Fruit fly (Drosophila melanogaster) whole organism, embryonic: ENCODE data around the gene Nin.

Experiments
- Bgb ChIP-seq: fragments of 200-800 bp; sonication (Bioruptor generic); IDR thresholded peaks from 2 replicates; pipeline ENCODE4 v1.3.6; 2022; ENCODE audit warnings: missing biosample characterization, missing genetic modification characterization; ENCODE audit not compliant: partially characterized antibody
- CG10209 ChIP-seq: fragments of 200-800 bp; sonication (Bioruptor generic); optimal IDR thresholded peaks from 3 replicates; lab custom pipeline; 2017; ENCODE audit warnings: missing biosample characterization, mild to moderate bottlenecking, missing genetic modification characterization, missing genetic modification reagents
- CG11456 ChIP-seq: fragments of 200-800 bp; sonication (Bioruptor generic); IDR thresholded peaks from 3 replicates; pipeline ENCODE4 v1.3.6; 2022; ENCODE audit warnings: missing biosample characterization, missing genetic modification characterization
- CG1233 ChIP-seq: fragments of 200-800 bp; sonication (Bioruptor generic); optimal IDR thresholded peaks from 4 replicates; lab custom pipeline; 2018; ENCODE audit warnings: missing biosample characterization, mild to moderate bottlenecking, missing genetic modification characterization
- CG15514 ChIP-seq: fragments of 200-800 bp; sonication (Bioruptor generic); optimal IDR thresholded peaks from 3 replicates; lab custom pipeline; 2017; ENCODE audit warnings: missing biosample characterization, missing genetic modification characterization, mild to moderate bottlenecking, moderate library complexity, missing genetic modification reagents
- CG1603 ChIP-seq: fragments of 200-800 bp; sonication (Bioruptor generic); optimal IDR thresholded peaks from 2 replicates; lab custom pipeline; 2019; ENCODE audit warnings: missing biosample characterization, mild to moderate bottlenecking, missing genetic modification characterization, moderate library complexity
- CG18262 ChIP-seq: fragments of 200-800 bp; optimal IDR thresholded peaks from 3 replicates; lab custom pipeline; 2019; ENCODE audit warnings: missing biosample characterization, mild to moderate bottlenecking, missing genetic modification characterization, moderate library complexity
- CG2116 ChIP-seq: fragments of 200-800 bp; sonication (Bioruptor generic); optimal IDR thresholded peaks from 3 replicates; lab custom pipeline; 2018; ENCODE audit warnings: missing biosample characterization, mild to moderate bottlenecking, missing genetic modification characterization
- CG2199 ChIP-seq: fragments of 200-800 bp; sonication (Bioruptor generic); IDR thresholded peaks from 3 replicates; pipeline ENCODE4 v1.3.6; 2022; ENCODE audit warnings: missing biosample characterization, missing genetic modification characterization
- CG30020 ChIP-seq: fragments of 200-800 bp; optimal IDR thresholded peaks from 2 replicates; lab custom pipeline; 2019; ENCODE audit warnings: missing biosample characterization, mild to moderate bottlenecking, missing genetic modification characterization, moderate library complexity
- CG3163 ChIP-seq: fragments of 200-800 bp; sonication (Bioruptor generic); optimal IDR thresholded peaks from 3 replicates; lab custom pipeline; 2016; ENCODE audit warnings: missing biosample characterization, missing genetic modification characterization
- CG4282 ChIP-seq: fragments of 200-800 bp; sonication (Bioruptor generic); optimal IDR thresholded peaks from 2 replicates; lab custom pipeline; 2016; ENCODE audit warnings: missing biosample characterization, missing genetic modification characterization
- CG4707 ChIP-seq: fragments of 200-800 bp; sonication (Bioruptor generic); optimal IDR thresholded peaks from 2 replicates; lab custom pipeline; 2018; ENCODE audit warnings: missing biosample characterization, mild to moderate bottlenecking, missing genetic modification characterization, moderate library complexity
- CG6683 ChIP-seq: fragments of 200-800 bp; sonication (Bioruptor generic); optimal IDR thresholded peaks from 2 replicates; lab custom pipeline; 2017; ENCODE audit warnings: missing biosample characterization, mild to moderate bottlenecking, missing genetic modification characterization, missing genetic modification reagents
- CG7271 ChIP-seq: fragments of 200-800 bp; sonication (Bioruptor generic); optimal IDR thresholded peaks from 2 replicates; lab custom pipeline; 2018; ENCODE audit warnings: missing biosample characterization, mild to moderate bottlenecking, missing genetic modification characterization, moderate library complexity
- CG7928 ChIP-seq: fragments of 200-800 bp; sonication (Bioruptor generic); optimal IDR thresholded peaks from 2 replicates; lab custom pipeline; 2017; ENCODE audit warnings: missing biosample characterization, mild to moderate bottlenecking, missing genetic modification characterization
- CG8089 ChIP-seq: fragments of 200-800 bp; sonication (Bioruptor generic); optimal IDR thresholded peaks from 3 replicates; lab custom pipeline; 2016; ENCODE audit warnings: missing biosample characterization, missing genetic modification characterization
- CG8944 ChIP-seq: fragments of 200-800 bp; sonication (Bioruptor generic); optimal IDR thresholded peaks from 3 replicates; lab custom pipeline; 2016; ENCODE audit warnings: missing biosample characterization, missing genetic modification characterization
- Camta ChIP-seq: fragments of 200-800 bp; sonication (Bioruptor generic); optimal IDR thresholded peaks from 2 replicates; lab custom pipeline; 2016; ENCODE audit warnings: missing biosample characterization, missing genetic modification characterization
- CoRest ChIP-seq: fragments of 200-800 bp; sonication (Bioruptor generic); optimal IDR thresholded peaks from 3 replicates; lab custom pipeline; 2018; ENCODE audit warnings: missing biosample characterization, mild to moderate bottlenecking, missing genetic modification characterization, moderate library complexity
- CrebB ChIP-seq: fragments of 200-800 bp; sonication (Bioruptor generic); optimal IDR thresholded peaks from 3 replicates; lab custom pipeline; 2018; ENCODE audit warnings: missing biosample characterization, mild to moderate bottlenecking, missing genetic modification characterization
- D19A ChIP-seq: fragments of 200-800 bp; optimal IDR thresholded peaks from 3 replicates; lab custom pipeline; 2019; ENCODE audit warnings: missing biosample characterization, mild to moderate bottlenecking, missing genetic modification characterization, moderate library complexity
- Doc3 ChIP-seq: fragments of 200-800 bp; sonication (Bioruptor generic); IDR thresholded peaks from 3 replicates; pipeline ENCODE4 v1.3.6; 2022; ENCODE audit warnings: missing biosample characterization, missing genetic modification characterization; ENCODE audit not compliant: partially characterized antibody
- Drgx ChIP-seq: fragments of 200-800 bp; sonication (Bioruptor generic); IDR thresholded peaks from 2 replicates; pipeline ENCODE4 v1.3.6; 2022; ENCODE audit warnings: missing biosample characterization, missing genetic modification characterization
- Fer2 ChIP-seq: fragments of 200-800 bp; sonication (Bioruptor generic); optimal IDR thresholded peaks from 2 replicates; lab custom pipeline; 2018; ENCODE audit warnings: missing biosample characterization, mild to moderate bottlenecking, missing genetic modification characterization, moderate library complexity
- Hr78 ChIP-seq, 2 experiments: fragments of 200-800 bp in 1 of 2; fragments of >200 bp in 1 of 2; sonication (Bioruptor generic) in 1 of 2; optimal IDR thresholded peaks; 2 replicates each; lab custom pipeline; 2017 to 2019; ENCODE audit warnings: missing biosample characterization in 2 of 2, missing genetic modification characterization in 2 of 2, mild to moderate bottlenecking in 1 of 2, moderate library complexity in 1 of 2
- Kr ChIP-seq: fragments of 200-800 bp; sonication (Bioruptor generic); optimal IDR thresholded peaks from 2 replicates; lab custom pipeline; 2017; ENCODE audit warnings: missing biosample characterization, mild to moderate bottlenecking, missing genetic modification characterization
- Lpt ChIP-seq: fragments of >200 bp; optimal IDR thresholded peaks from 2 replicates; lab custom pipeline; 2018; ENCODE audit warnings: missing biosample characterization, missing genetic modification characterization
- Xbp1 ChIP-seq: fragments of 200-800 bp; sonication (Bioruptor generic); optimal IDR thresholded peaks from 3 replicates; lab custom pipeline; 2016; ENCODE audit warnings: missing biosample characterization, mild to moderate bottlenecking, missing genetic modification characterization
- YL-1 ChIP-seq: fragments of 200-800 bp; sonication (Bioruptor generic); optimal IDR thresholded peaks from 3 replicates; lab custom pipeline; 2017; ENCODE audit warnings: missing biosample characterization, mild to moderate bottlenecking, missing genetic modification characterization
- cato ChIP-seq: fragments of 200-800 bp; sonication (Bioruptor generic); optimal IDR thresholded peaks from 2 replicates; lab custom pipeline; 2016; ENCODE audit warnings: missing biosample characterization, missing genetic modification characterization, borderline replicate concordance
- chif ChIP-seq, 2 experiments: fragments of 200-800 bp; sonication (Bioruptor generic); optimal IDR thresholded peaks; 3 replicates each; lab custom pipeline; 2016; ENCODE audit warnings: missing biosample characterization in 2 of 2, missing genetic modification characterization in 2 of 2
- croc ChIP-seq: fragments of 200-800 bp; sonication (Bioruptor generic); conservative IDR thresholded peaks from 3 replicates; pipeline ENCODE4 v1.3.6; 2022; ENCODE audit warnings: missing biosample characterization, missing genetic modification characterization
- da ChIP-seq: fragments of 200-800 bp; sonication (Bioruptor generic); optimal IDR thresholded peaks from 2 replicates; lab custom pipeline; 2016; ENCODE audit warnings: missing biosample characterization, missing genetic modification characterization
- esg ChIP-seq: fragments of 200-800 bp; sonication (Bioruptor generic); conservative IDR thresholded peaks from 2 replicates; pipeline ENCODE4 v1.3.6; 2022; ENCODE audit warnings: missing biosample characterization, missing genetic modification characterization
- exex ChIP-seq: fragments of 200-800 bp; sonication (Bioruptor generic); optimal IDR thresholded peaks from 4 replicates; lab custom pipeline; 2018; ENCODE audit warnings: missing biosample characterization, mild to moderate bottlenecking, missing genetic modification characterization, moderate library complexity
- fd64A ChIP-seq: fragments of 200-800 bp; sonication (Bioruptor generic); optimal IDR thresholded peaks from 3 replicates; lab custom pipeline; 2018; ENCODE audit warnings: missing biosample characterization, mild to moderate bottlenecking, missing genetic modification characterization
- gro ChIP-seq: fragments of 200-800 bp; sonication (Bioruptor generic); optimal IDR thresholded peaks from 2 replicates; lab custom pipeline; 2016; ENCODE audit warnings: missing biosample characterization, missing genetic modification characterization
- gsb-n ChIP-seq: fragments of 200-800 bp; sonication (Bioruptor generic); optimal IDR thresholded peaks from 3 replicates; lab custom pipeline; 2018; ENCODE audit warnings: missing biosample characterization, mild to moderate bottlenecking, missing genetic modification characterization
- h ChIP-seq: fragments of >200 bp; optimal IDR thresholded peaks from 2 replicates; lab custom pipeline; 2017
- insv ChIP-seq, 2 experiments: fragments of 200-800 bp; sonication (Bioruptor generic); optimal IDR thresholded peaks; 3 replicates each; lab custom pipeline; 2016 to 2018; ENCODE audit warnings: missing biosample characterization in 2 of 2, missing genetic modification characterization in 2 of 2
- lmd ChIP-seq: fragments of 200-800 bp; sonication (Bioruptor generic); IDR thresholded peaks from 2 replicates; pipeline ENCODE4 v1.3.6; 2022; ENCODE audit warnings: missing biosample characterization, missing genetic modification characterization
- nerfin-2 ChIP-seq: fragments of 200-800 bp; sonication (Bioruptor generic); IDR thresholded peaks from 2 replicates; pipeline ENCODE4 v1.3.6; 2022; ENCODE audit warnings: missing biosample characterization, missing genetic modification characterization; ENCODE audit not compliant: partially characterized antibody
- nmo ChIP-seq: fragments of 200-800 bp; sonication (Bioruptor generic); optimal IDR thresholded peaks from 2 replicates; lab custom pipeline; 2018; ENCODE audit warnings: missing biosample characterization, mild to moderate bottlenecking, missing genetic modification characterization, moderate library complexity
- org-1 ChIP-seq: fragments of 200-800 bp; sonication (Bioruptor generic); optimal IDR thresholded peaks from 2 replicates; lab custom pipeline; 2017; ENCODE audit warnings: missing biosample characterization, missing genetic modification characterization
- pho ChIP-seq: fragments of 200-800 bp; sonication (Bioruptor generic); optimal IDR thresholded peaks from 2 replicates; lab custom pipeline; 2016; ENCODE audit warnings: missing biosample characterization, missing genetic modification characterization
- row ChIP-seq: fragments of 200-800 bp; sonication (Bioruptor generic); IDR thresholded peaks from 3 replicates; pipeline ENCODE4 v1.3.6; 2022; ENCODE audit warnings: missing biosample characterization, missing genetic modification characterization
- sisA ChIP-seq: fragments of 200-800 bp; sonication (Bioruptor generic); IDR thresholded peaks from 2 replicates; pipeline ENCODE4 v1.3.6; 2022; ENCODE audit warnings: missing biosample characterization, missing genetic modification characterization
- trem ChIP-seq: fragments of 200-800 bp; optimal IDR thresholded peaks from 3 replicates; lab custom pipeline; 2019; ENCODE audit warnings: missing biosample characterization, mild to moderate bottlenecking, missing genetic modification characterization, moderate library complexity
- tx ChIP-seq: fragments of 200-800 bp; sonication (Bioruptor generic); optimal IDR thresholded peaks from 2 replicates; lab custom pipeline; 2016; ENCODE audit warnings: missing biosample characterization, missing genetic modification characterization
- wdn ChIP-seq: fragments of 200-800 bp; sonication (Bioruptor generic); IDR thresholded peaks from 2 replicates; pipeline ENCODE4 v1.3.6; 2022; ENCODE audit warnings: missing biosample characterization, missing genetic modification characterization

Nin gene

DNA sequence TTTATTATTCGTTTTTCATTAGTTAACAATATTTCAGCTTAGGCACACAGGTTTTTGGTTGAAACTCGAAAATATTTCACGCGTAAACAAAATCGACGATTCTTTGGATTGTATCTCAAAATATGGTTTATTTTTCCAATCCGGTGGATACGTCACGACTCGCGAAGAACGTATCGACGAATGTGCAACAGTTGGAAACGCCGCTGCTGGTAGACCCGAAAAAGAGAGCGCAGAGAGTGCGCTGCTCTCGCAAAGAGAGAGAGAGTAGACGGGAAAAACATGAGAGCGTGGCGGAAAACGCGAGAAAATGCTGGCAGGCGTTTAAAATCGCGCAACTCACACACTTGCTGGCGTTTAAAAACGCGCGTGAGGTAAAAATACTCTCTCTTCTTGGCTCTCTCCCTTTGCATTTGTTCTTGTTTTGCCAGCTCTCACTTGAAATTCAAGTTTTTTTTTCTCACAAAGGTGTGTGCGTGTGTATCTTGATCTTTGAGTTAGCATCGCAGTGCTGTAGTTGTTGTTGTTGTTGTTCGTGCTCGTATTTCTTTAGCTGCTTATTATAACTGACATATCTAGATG is 41.1 kb downstream of the Nin start (continued):
- no peak for TF ChIP-seq exex (tag; lab: Kevin White, UChicago)
- TF ChIP-seq Fer2, result no peak
- TF ChIP-seq CG8944 (GFP tag; lab: Kevin White, UChicago), result no peak
- peak; percentile 25 for TF ChIP-seq CG4707 (GFP tag; lab: Kevin White, UChicago)
- TF ChIP-seq CG3163 (GFP tag; lab: Kevin White, UChicago), result peak; percentile 66
- no peak; the same call in 2 of the 3 replicates for TF ChIP-seq row (GFP tag; lab: Robert Waterston, UW)
- TF ChIP-seq nmo (GFP tag; lab: Kevin White, UChicago), result no peak
- no peak for TF ChIP-seq wdn (GFP tag; lab: Robert Waterston, UW)
- no peak for TF ChIP-seq Lpt (GFP tag; lab: Kevin White, UChicago)
- no peak for TF ChIP-seq CG4282
- no peak for TF ChIP-seq pho
- no peak for TF ChIP-seq CrebB
- TF ChIP-seq Camta (GFP tag; lab: Kevin White, UChicago), result no peak
- no peak for TF ChIP-seq CG6683 (GFP tag; lab: Kevin White, UChicago)
- TF ChIP-seq CG8089 (GFP tag; lab: Kevin White, UChicago), result no peak
- TF ChIP-seq CG2199 (GFP tag; lab: Robert Waterston, UW), result peak; percentile 87
- TF ChIP-seq Doc3 (GFP tag; lab: Robert Waterston, UW), result 0 out of 3 replicates have a peak, but pooled peaks have one; percentile 57
- TF ChIP-seq CG7928 (GFP tag; lab: Kevin White, UChicago), result no peak
- TF ChIP-seq CG15514 (GFP tag; lab: Kevin White, UChicago), result peak; percentile 16
- TF ChIP-seq CG2116 (GFP tag; lab: Kevin White, UChicago), result no peak
- no peak for TF ChIP-seq insv (GFP tag; optimal IDR thresholded peaks at IDR 0.05; lab: Kevin White, UChicago)
- TF ChIP-seq esg, result no peak
- TF ChIP-seq Hr78 (GFP tag; optimal IDR thresholded peaks at IDR 0.05; lab: Kevin White, UChicago), result no peak
- TF ChIP-seq Bgb (GFP tag; lab: Robert Waterston, UW), result peak; percentile 43; the same call in 1 of the 2 replicates
- no peak for TF ChIP-seq CG30020 (tag; lab: Kevin White, UChicago)
- no peak for TF ChIP-seq org-1 (GFP tag; lab: Kevin White, UChicago)
- TF ChIP-seq D19A (tag; lab: Kevin White, UChicago), result no peak
- TF ChIP-seq Kr (GFP tag; lab: Kevin White, UChicago), result no peak
- TF ChIP-seq gro, result peak; percentile 25
- TF ChIP-seq trem (tag; lab: Kevin White, UChicago), result peak; percentile 4
- TF ChIP-seq gsb-n (tag; lab: Kevin White, UChicago), result peak; percentile 23
- TF ChIP-seq tx, result no peak
- TF ChIP-seq YL-1, result no peak
- TF ChIP-seq Drgx, result no peak
- TF ChIP-seq CG1603 (tag; lab: Kevin White, UChicago), result no peak
- no peak for TF ChIP-seq CG1233 (GFP tag; lab: Kevin White, UChicago)
- no peak for TF ChIP-seq croc
- no peak for TF ChIP-seq CG11456
- TF ChIP-seq CG18262 (tag; lab: Kevin White, UChicago), result no peak
- TF ChIP-seq fd64A, result no peak
- no peak for TF ChIP-seq Xbp1 (GFP tag; lab: Kevin White, UChicago)
- no peak for TF ChIP-seq CG10209 (GFP tag; lab: Kevin White, UChicago)
- TF ChIP-seq chif (GFP tag; optimal IDR thresholded peaks at IDR 0.05; lab: Kevin White, UChicago), result no peak
- TF ChIP-seq cato, result no peak
- TF ChIP-seq sisA (GFP tag; lab: Robert Waterston, UW), result no peak
- no peak for TF ChIP-seq CoRest (tag; lab: Kevin White, UChicago)
- TF ChIP-seq h (lab: Kevin White, UChicago), result no peak
- no peak for TF ChIP-seq da (GFP tag; lab: Kevin White, UChicago)
- no peak for TF ChIP-seq nerfin-2 (GFP tag; lab: Robert Waterston, UW)
- TF ChIP-seq CG7271 (tag; lab: Kevin White, UChicago), result no peak
- no peak for TF ChIP-seq lmd
